Worm (Caenorhabditis elegans) whole organism, L4 larva: Measurements from ENCODE around the gene best-6.

Experiments used
- F49E8.2 ChIP-seq: sonication (generic microtip); optimal IDR thresholded peaks from 2 replicates; lab custom pipeline; 2016; ENCODE audit warnings: missing compliant biosample characterization, mild to moderate bottlenecking, missing genetic modification characterization, borderline replicate concordance
- R02D3.7 ChIP-seq: fragments of 150-350 bp; sonication (generic microtip); optimal IDR thresholded peaks from 3 replicates; lab custom pipeline; 2014; ENCODE audit warnings: missing biosample characterization, missing genetic modification characterization
- Y105C5A.15 ChIP-seq: fragments of 200-800 bp; sonication (Bioruptor generic); IDR thresholded peaks from 2 replicates; pipeline ENCODE4 v1.3.6; 2022; ENCODE audit warnings: missing genetic modification characterization, missing compliant biosample characterization
- ZK337.2 ChIP-seq: fragments of 200-800 bp; sonication (Bioruptor generic); IDR thresholded peaks from 2 replicates; pipeline ENCODE4 v1.3.6; 2022; ENCODE audit warnings: missing genetic modification reagents, missing genetic modification characterization, missing compliant biosample characterization
- ZK546.5 ChIP-seq, 2 experiments: sonication (generic microtip); optimal IDR thresholded peaks; 2 replicates each; lab custom pipeline; 2017; ENCODE audit warnings: missing biosample characterization in 2 of 2, missing genetic modification characterization in 2 of 2
- ceh-32 ChIP-seq: sonication (generic microtip); optimal IDR thresholded peaks from 2 replicates; lab custom pipeline; 2016; ENCODE audit warnings: mild to moderate bottlenecking, missing genetic modification characterization, missing compliant biosample characterization; ENCODE audit not compliant: poor library complexity
- ceh-62 ChIP-seq: sonication (generic microtip); optimal IDR thresholded peaks from 2 replicates; lab custom pipeline; 2017; ENCODE audit warnings: missing biosample characterization, missing genetic modification characterization
- daf-8 ChIP-seq: fragments of 200-800 bp; sonication (Bioruptor generic); IDR thresholded peaks from 2 replicates; pipeline ENCODE4 v1.3.6; 2022; ENCODE audit warnings: missing genetic modification characterization, missing compliant biosample characterization
- dmd-6 ChIP-seq: fragments of 200-800 bp; sonication (Bioruptor generic); IDR thresholded peaks from 2 replicates; pipeline ENCODE4 v1.3.6; 2022; ENCODE audit warnings: missing genetic modification reagents, missing genetic modification characterization, missing compliant biosample characterization
- dmd-8 ChIP-seq: fragments of 200-800 bp; sonication (Bioruptor generic); IDR thresholded peaks from 2 replicates; pipeline ENCODE4 v1.3.6; 2022; ENCODE audit warnings: missing genetic modification characterization, missing compliant biosample characterization
- dmd-9 ChIP-seq: fragments of 200-800 bp; sonication (Bioruptor generic); IDR thresholded peaks from 2 replicates; pipeline ENCODE4 v1.3.6; 2022; ENCODE audit warnings: missing genetic modification reagents, missing genetic modification characterization, missing compliant biosample characterization
- egl-43 ChIP-seq: fragments of 200-800 bp; sonication (Bioruptor generic); IDR thresholded peaks from 2 replicates; pipeline ENCODE4 v1.3.6; 2022; ENCODE audit warnings: missing genetic modification reagents, missing genetic modification characterization, missing compliant biosample characterization
- hif-1 ChIP-seq, 2 experiments: sonication (generic microtip); optimal IDR thresholded peaks; 2 replicates each; lab custom pipeline; 2016 to 2017; ENCODE audit warnings: missing compliant biosample characterization in 2 of 2, missing genetic modification characterization in 2 of 2, missing genetic modification reagents in 2 of 2, missing genotype in 2 of 2, mild to moderate bottlenecking in 1 of 2
- lim-7 ChIP-seq: fragments of 200-800 bp; sonication (Bioruptor generic); IDR thresholded peaks from 2 replicates; pipeline ENCODE4 v1.3.6; 2022; ENCODE audit warnings: missing genetic modification characterization, missing compliant biosample characterization
- lin-29 ChIP-seq: fragments of 200-800 bp; sonication (Bioruptor generic); IDR thresholded peaks from 2 replicates; pipeline ENCODE4 v1.3.6; 2022; ENCODE audit warnings: missing genetic modification reagents, missing genetic modification characterization, missing compliant biosample characterization
- lin-39 ChIP-seq: fragments of 150-350 bp; optimal IDR thresholded peaks from 2 replicates; lab custom pipeline; 2014; ENCODE audit warnings: missing biosample characterization, missing genetic modification reagents, missing genetic modification characterization
- lsy-2 ChIP-seq, 2 experiments: fragments of 150-350 bp in 1 of 2; sonication (generic microtip) in 1 of 2; optimal IDR thresholded peaks; 2 replicates each; lab custom pipeline; 2014 to 2017; ENCODE audit warnings: missing biosample characterization in 2 of 2, missing genetic modification characterization in 2 of 2
- mdt-29 ChIP-seq: fragments of 200-800 bp; sonication (Bioruptor generic); IDR thresholded peaks from 2 replicates; pipeline ENCODE4 v1.3.6; 2022; ENCODE audit warnings: missing genetic modification reagents, missing genetic modification characterization, missing compliant biosample characterization
- mes-2 ChIP-seq: sonication (generic microtip); optimal IDR thresholded peaks from 2 replicates; lab custom pipeline; 2016; ENCODE audit warnings: missing genotype, mild to moderate bottlenecking, missing genetic modification characterization, missing compliant biosample characterization; ENCODE audit not compliant: poor library complexity, severe bottlenecking
- nhr-10 ChIP-seq: fragments of 150-350 bp; optimal IDR thresholded peaks from 2 replicates; lab custom pipeline; 2014; ENCODE audit warnings: missing biosample characterization, missing genetic modification characterization
- nhr-28 ChIP-seq: fragments of 150-350 bp; optimal IDR thresholded peaks from 2 replicates; lab custom pipeline; 2014; ENCODE audit warnings: missing biosample characterization, missing genetic modification characterization
- nhr-41 ChIP-seq: fragments of 200-800 bp; sonication (Bioruptor generic); IDR thresholded peaks from 2 replicates; pipeline ENCODE4 v1.3.6; 2022; ENCODE audit warnings: missing genetic modification reagents, missing genetic modification characterization, missing compliant biosample characterization
- pha-4 ChIP-seq, 2 experiments: fragments of 150-350 bp in 1 of 2; fragments of 200-800 bp in 1 of 2; sonication (Bioruptor generic) in 1 of 2; IDR thresholded peaks in 1 of 2; optimal IDR thresholded peaks in 1 of 2; 2 replicates each; pipeline versions ENCODE4 v1.3.6 to Lab custom; 2014 to 2022; ENCODE audit warnings: missing genetic modification characterization in 2 of 2, missing genetic modification reagents in 2 of 2, missing biosample characterization in 1 of 2, missing compliant biosample characterization in 1 of 2
- php-3 ChIP-seq: fragments of 200-800 bp; sonication (Bioruptor generic); IDR thresholded peaks from 2 replicates; pipeline ENCODE4 v1.3.6; 2022; ENCODE audit warnings: missing genetic modification reagents, missing genetic modification characterization, missing compliant biosample characterization
- saeg-2 ChIP-seq: fragments of 200-800 bp; sonication (Bioruptor generic); IDR thresholded peaks from 2 replicates; pipeline ENCODE4 v1.3.6; 2022; ENCODE audit warnings: missing genetic modification reagents, missing genetic modification characterization, missing compliant biosample characterization
- sdz-12 ChIP-seq: fragments of 200-800 bp; sonication (Bioruptor generic); optimal IDR thresholded peaks from 2 replicates; lab custom pipeline; 2018; ENCODE audit warnings: mild to moderate bottlenecking, missing genetic modification characterization, missing compliant biosample characterization
- tra-1 ChIP-seq: fragments of 200-800 bp; sonication (Bioruptor generic); IDR thresholded peaks from 2 replicates; pipeline ENCODE4 v1.3.6; 2022; ENCODE audit warnings: missing genetic modification reagents, missing genetic modification characterization, missing compliant biosample characterization
- unc-62 ChIP-seq, 3 experiments: fragments of 150-350 bp in 1 of 3; sonication (generic microtip); optimal IDR thresholded peaks in 2 of 3; peaks in 1 of 3; 1 replicate in 1 of 3; 2 replicates in 2 of 3; lab custom pipeline; 2014 to 2017; ENCODE audit warnings: missing biosample characterization in 3 of 3, missing genetic modification characterization in 3 of 3, missing genetic modification reagents in 3 of 3, missing genotype in 1 of 3
- vab-7 ChIP-seq: fragments of 200-800 bp; sonication (Bioruptor generic); IDR thresholded peaks from 2 replicates; pipeline ENCODE4 v1.3.6; 2022; ENCODE audit warnings: missing genetic modification reagents, missing genetic modification characterization, missing compliant biosample characterization
- zag-1 ChIP-seq: fragments of 150-350 bp; optimal IDR thresholded peaks from 2 replicates; lab custom pipeline; 2014; ENCODE audit warnings: missing biosample characterization, missing genetic modification characterization
- zfp-3 ChIP-seq: fragments of 200-800 bp; sonication (Bioruptor generic); conservative IDR thresholded peaks from 2 replicates; pipeline ENCODE4 v1.3.6; 2022; ENCODE audit warnings: missing genetic modification reagents, missing genetic modification characterization, missing compliant biosample characterization
- ztf-11 ChIP-seq: fragments of 150-350 bp; optimal IDR thresholded peaks from 2 replicates; lab custom pipeline; 2014; ENCODE audit warnings: missing biosample characterization, missing genetic modification characterization

best-6 gene

ce11 chrIV:4993128-4993527, 35.8 kb downstream of the best-6 start:
- TF ChIP-seq lin-39 (tag; lab: Kevin White, UChicago): no peak
- no peak for TF ChIP-seq php-3
- peak in 1 of 2 experiments; percentile 96 for TF ChIP-seq unc-62 (GFP tag; optimal IDR thresholded peaks at IDR 0.05 in 1 of 2; lab: Kevin White, UChicago)
- no peak for TF ChIP-seq unc-62 (tag; optimal IDR thresholded peaks at IDR 0.05; lab: Kevin White, UChicago)

- TF ChIP-seq ZK337.2 (GFP tag; lab: Robert Waterston, UW) (no peak), unc-62 (GFP tag; optimal IDR thresholded peaks at IDR 0.05 in 1 of 2; lab: Kevin White, UChicago) (peak in 1 of 2 experiments; percentile 13), unc-62 (tag; optimal IDR thresholded peaks at IDR 0.05; lab: Kevin White, UChicago) (no peak)
These were observed 36.8 kb downstream of the best-6 start, which contains the start of gene str-162 for ce11 chrIV:4992089-4992488. TSS of gene str-162 (plus strand) at chrIV:4992389.

ce11 chrIV:4988531-4988930, 40.3 kb downstream of the best-6 start, which contains the start of gene E03H12.7:
TSS of gene E03H12.7 (minus strand) at chrIV:4988631.
- no peak for TF ChIP-seq zfp-3 (GFP tag; lab: Robert Waterston, UW)
- TF ChIP-seq dmd-9: no peak
- no peak for TF ChIP-seq mdt-29 (GFP tag; lab: Robert Waterston, UW)
- TF ChIP-seq nhr-28 (tag; lab: Kevin White, UChicago): no peak
- no peak for TF ChIP-seq R02D3.7
- no peak for TF ChIP-seq vab-7 (GFP tag; lab: Robert Waterston, UW)
- TF ChIP-seq zag-1 (tag; lab: Kevin White, UChicago): no peak
- TF ChIP-seq sdz-12 (GFP tag; lab: Kevin White, UChicago): no peak
- TF ChIP-seq lin-29 (GFP tag; lab: Robert Waterston, UW): no peak
- TF ChIP-seq mes-2 (tag; lab: Kevin White, UChicago): no peak
- no peak for TF ChIP-seq dmd-6 (GFP tag; lab: Robert Waterston, UW)
- no peak for TF ChIP-seq dmd-8
- TF ChIP-seq ZK546.5 (tag; optimal IDR thresholded peaks at IDR 0.05; lab: Kevin White, UChicago): no peak

- TF ChIP-seq daf-8 (GFP tag; lab: Robert Waterston, UW) (no peak), vab-7 (GFP tag; lab: Robert Waterston, UW) (no peak), nhr-10 (no peak), tra-1 (no peak), hif-1 (tag; optimal IDR thresholded peaks at IDR 0.05; lab: Kevin White, UChicago) (no peak), saeg-2 (GFP tag; lab: Robert Waterston, UW) (no peak), nhr-41 (no peak), F49E8.2 (tag; lab: Kevin White, UChicago) (no peak), lim-7 (GFP tag; lab: Robert Waterston, UW) (no peak), egl-43 (GFP tag; lab: Robert Waterston, UW) (no peak), ceh-32 (tag; lab: Kevin White, UChicago) (no peak), ztf-11 (tag; lab: Kevin White, UChicago) (no peak), mdt-29 (GFP tag; lab: Robert Waterston, UW) (no peak), lsy-2 (tag; optimal IDR thresholded peaks at IDR 0.05; lab: Kevin White, UChicago) (no peak), pha-4 (GFP tag; IDR thresholded peaks at IDR 0.05; lab: Robert Waterston, UW) (no peak), pha-4 (tag; optimal IDR thresholded peaks at IDR 0.05; lab: Kevin White, UChicago) (no peak), sdz-12 (GFP tag; lab: Kevin White, UChicago) (no peak), dmd-9 (no peak), ceh-62 (no peak), Y105C5A.15 (GFP tag; lab: Robert Waterston, UW) (no peak)
- TF ChIP-seq, all 104 proteins: peak for 0
These were observed 42.6 kb downstream of the best-6 start, which contains the start of gene clec-177 for ce11 chrIV:4986246-4986645. TSS of gene clec-177 (plus strand) at chrIV:4986546.
